Worm (Caenorhabditis elegans) whole organism, L1 larva: ENCODE data around the gene fbxa-154.
A peak's percentile ranks its signal among the peaks of the same experiment; 100 is the strongest.

Experiments used
- C04F5.9 ChIP-seq: sonication (generic microtip); optimal IDR thresholded peaks from 2 replicates; lab custom pipeline; 2016; ENCODE audit warnings: missing genetic modification characterization, missing compliant biosample characterization
- C34B4.2 ChIP-seq: sonication (generic microtip); optimal IDR thresholded peaks from 2 replicates; lab custom pipeline; 2017; ENCODE audit warnings: mild to moderate bottlenecking, missing genetic modification characterization, missing compliant biosample characterization
- F16B12.6 ChIP-seq: fragments of 150-350 bp; optimal IDR thresholded peaks from 2 replicates; lab custom pipeline; 2014; ENCODE audit warnings: missing biosample characterization, missing genetic modification characterization
- Y116A8C.19 ChIP-seq: sonication (generic microtip); optimal IDR thresholded peaks from 2 replicates; lab custom pipeline; 2016; ENCODE audit warnings: missing compliant biosample characterization, missing genetic modification characterization, borderline replicate concordance
- aha-1 ChIP-seq: fragments of 150-350 bp; optimal IDR thresholded peaks from 2 replicates; lab custom pipeline; 2014; ENCODE audit warnings: missing biosample characterization, missing genetic modification characterization
- alr-1 ChIP-seq: fragments of 200-800 bp; sonication (Bioruptor generic); optimal IDR thresholded peaks from 2 replicates; lab custom pipeline; 2018; ENCODE audit warnings: borderline replicate concordance, mild to moderate bottlenecking, missing genetic modification characterization, missing compliant biosample characterization
- aly-2 ChIP-seq: fragments of 150-350 bp; optimal IDR thresholded peaks from 2 replicates; lab custom pipeline; 2014; ENCODE audit warnings: missing biosample characterization, missing genetic modification characterization
- ama-1 ChIP-seq: fragments of 150-350 bp; optimal IDR thresholded peaks from 2 replicates; lab custom pipeline; 2014
- ceh-63 ChIP-seq: fragments of 200-800 bp; sonication (Bioruptor generic); optimal IDR thresholded peaks from 2 replicates; lab custom pipeline; 2018; ENCODE audit warnings: mild to moderate bottlenecking, missing genetic modification characterization, missing compliant biosample characterization
- ceh-8 ChIP-seq: fragments of 200-800 bp; sonication (Bioruptor generic); optimal IDR thresholded peaks from 2 replicates; lab custom pipeline; 2018; ENCODE audit warnings: mild to moderate bottlenecking, missing genetic modification characterization, moderate library complexity, missing compliant biosample characterization
- ceh-82 ChIP-seq, 3 experiments: fragments of 150-350 bp in 1 of 3; sonication (generic microtip) in 2 of 3; optimal IDR thresholded peaks; 2 replicates each; lab custom pipeline; 2014 to 2017; ENCODE audit warnings: missing biosample characterization in 3 of 3, missing genetic modification characterization in 3 of 3
- ceh-88 ChIP-seq: fragments of 200-800 bp; sonication (Bioruptor generic); IDR thresholded peaks from 2 replicates; pipeline ENCODE4 v1.3.6; 2022; ENCODE audit warnings: missing genetic modification characterization, missing compliant biosample characterization
- ces-1 ChIP-seq: fragments of 150-350 bp; optimal IDR thresholded peaks from 2 replicates; lab custom pipeline; 2014; ENCODE audit warnings: missing biosample characterization, missing genetic modification reagents, missing genetic modification characterization
- dpl-1 ChIP-seq, 3 experiments: fragments of 150-350 bp in 2 of 3; sonication (generic microtip) in 1 of 3; optimal IDR thresholded peaks; 2 replicates each; lab custom pipeline; 2014 to 2017; ENCODE audit warnings: missing biosample characterization in 3 of 3, missing genetic modification characterization in 3 of 3, missing genetic modification reagents in 3 of 3
- dsc-1 ChIP-seq: sonication (generic microtip); optimal IDR thresholded peaks from 2 replicates; lab custom pipeline; 2016; ENCODE audit warnings: mild to moderate bottlenecking, missing genetic modification characterization, missing compliant biosample characterization
- efl-1 ChIP-seq, 4 experiments: fragments of 150-350 bp; optimal IDR thresholded peaks in 3 of 4; peaks in 1 of 4; 1 replicate in 1 of 4; 2 replicates in 3 of 4; lab custom pipeline; 2014; ENCODE audit warnings: missing biosample characterization in 2 of 4, missing genetic modification characterization in 2 of 4, missing genetic modification reagents in 2 of 4
- egl-13 ChIP-seq: sonication (generic microtip); optimal IDR thresholded peaks from 2 replicates; lab custom pipeline; 2016; ENCODE audit warnings: missing genotype, missing genetic modification reagents, missing genetic modification characterization, missing compliant biosample characterization
- egl-27 ChIP-seq, 2 experiments: fragments of 150-350 bp in 1 of 2; sonication (generic microtip); optimal IDR thresholded peaks; 3 replicates each; lab custom pipeline; 2017 to 2018; ENCODE audit warnings: missing biosample characterization in 2 of 2, missing genetic modification characterization in 2 of 2, missing genetic modification reagents in 2 of 2
- elt-2 ChIP-seq: sonication (generic microtip); optimal IDR thresholded peaks from 2 replicates; lab custom pipeline; 2016; ENCODE audit warnings: missing genetic modification characterization, mild to moderate bottlenecking, inconsistent platforms, missing compliant biosample characterization, missing genetic modification reagents
- fkh-10 ChIP-seq: sonication (generic microtip); optimal IDR thresholded peaks from 2 replicates; lab custom pipeline; 2017; ENCODE audit warnings: missing biosample characterization, missing genetic modification reagents, missing genetic modification characterization
- fkh-8 ChIP-seq: sonication (generic microtip); optimal IDR thresholded peaks from 2 replicates; lab custom pipeline; 2016; ENCODE audit warnings: mild to moderate bottlenecking, missing genetic modification characterization, missing compliant biosample characterization
- grh-1 ChIP-seq: fragments of 200-800 bp; sonication (Bioruptor generic); IDR thresholded peaks from 2 replicates; pipeline ENCODE4 v1.3.6; 2022; ENCODE audit warnings: missing genetic modification reagents, missing genetic modification characterization, missing compliant biosample characterization
- hlh-17 ChIP-seq: fragments of 200-800 bp; sonication (Bioruptor generic); optimal IDR thresholded peaks from 2 replicates; lab custom pipeline; 2018; ENCODE audit warnings: missing genetic modification characterization, mild to moderate bottlenecking, missing compliant biosample characterization, moderate library complexity, borderline replicate concordance
- irx-1 ChIP-seq: sonication (generic microtip); optimal IDR thresholded peaks from 2 replicates; lab custom pipeline; 2016; ENCODE audit warnings: missing genetic modification characterization, missing compliant biosample characterization
- isw-1 ChIP-seq: fragments of 200-800 bp; sonication (Bioruptor generic); IDR thresholded peaks from 2 replicates; pipeline ENCODE4 v1.3.6; 2022; ENCODE audit warnings: missing genetic modification characterization, missing compliant biosample characterization
- jun-1 ChIP-seq: fragments of 150-350 bp; optimal IDR thresholded peaks from 2 replicates; lab custom pipeline; 2014; ENCODE audit warnings: missing biosample characterization, missing genetic modification reagents, missing genetic modification characterization
- lin-15B ChIP-seq: fragments of 150-350 bp; sonication (generic microtip); optimal IDR thresholded peaks from 3 replicates; lab custom pipeline; 2014; ENCODE audit warnings: missing biosample characterization, missing genetic modification characterization
- mdl-1 ChIP-seq, 2 experiments: fragments of 150-350 bp; optimal IDR thresholded peaks; 2 replicates each; lab custom pipeline; 2014 to 2017; ENCODE audit warnings: missing biosample characterization in 2 of 2, missing genetic modification characterization in 2 of 2, inconsistent platforms in 1 of 2
- mef-2 ChIP-seq: fragments of 150-350 bp; optimal IDR thresholded peaks from 2 replicates; lab custom pipeline; 2014; ENCODE audit warnings: missing biosample characterization, missing genetic modification characterization
- nhr-20 ChIP-seq: sonication (generic microtip); optimal IDR thresholded peaks from 2 replicates; lab custom pipeline; 2016; ENCODE audit warnings: mild to moderate bottlenecking, missing genetic modification characterization, missing compliant biosample characterization
- nhr-28 ChIP-seq: fragments of 150-350 bp; optimal IDR thresholded peaks from 2 replicates; lab custom pipeline; 2014; ENCODE audit warnings: missing biosample characterization, missing genetic modification characterization
- nhr-77 ChIP-seq: fragments of 150-350 bp; optimal IDR thresholded peaks from 2 replicates; lab custom pipeline; 2014; ENCODE audit warnings: missing biosample characterization, missing genetic modification characterization
- nhr-85 ChIP-seq: sonication (generic microtip); peaks from one replicate; lab custom pipeline; 2016; ENCODE audit warnings: missing genetic modification characterization, inconsistent platforms, missing compliant biosample characterization
- nhr-90 ChIP-seq: sonication (generic microtip); optimal IDR thresholded peaks from 2 replicates; lab custom pipeline; 2016; ENCODE audit warnings: mild to moderate bottlenecking, missing genetic modification characterization, missing compliant biosample characterization; ENCODE audit not compliant: poor library complexity
- pag-3 ChIP-seq: sonication (generic microtip); optimal IDR thresholded peaks from 2 replicates; lab custom pipeline; 2017; ENCODE audit warnings: missing genetic modification characterization, mild to moderate bottlenecking, missing compliant biosample characterization, antibody characterized with exemption, borderline replicate concordance; ENCODE audit not compliant: insufficient read depth
- pax-3 ChIP-seq: fragments of 200-800 bp; sonication (Bioruptor generic); optimal IDR thresholded peaks from 2 replicates; lab custom pipeline; 2018; ENCODE audit warnings: mild to moderate bottlenecking, missing genetic modification characterization, moderate library complexity, missing compliant biosample characterization
- rnt-1 ChIP-seq: sonication (generic microtip); optimal IDR thresholded peaks from 2 replicates; lab custom pipeline; 2016; ENCODE audit warnings: mild to moderate bottlenecking, missing genetic modification characterization, moderate library complexity, missing compliant biosample characterization
- skn-1 ChIP-seq: fragments of 150-350 bp; optimal IDR thresholded peaks from 2 replicates; lab custom pipeline; 2014; ENCODE audit warnings: missing biosample characterization, missing genetic modification characterization
- snu-23 ChIP-seq: sonication (generic microtip); optimal IDR thresholded peaks from 2 replicates; lab custom pipeline; 2016; ENCODE audit warnings: missing genetic modification characterization, missing compliant biosample characterization
- sox-4 ChIP-seq: sonication (generic microtip); optimal IDR thresholded peaks from 2 replicates; lab custom pipeline; 2016; ENCODE audit warnings: missing genetic modification characterization, missing compliant biosample characterization
- sptf-1 ChIP-seq: fragments of 150-350 bp; optimal IDR thresholded peaks from 2 replicates; lab custom pipeline; 2014; ENCODE audit warnings: missing biosample characterization, missing genetic modification characterization
- sup-37 ChIP-seq: fragments of 200-800 bp; sonication (Bioruptor generic); optimal IDR thresholded peaks from 2 replicates; lab custom pipeline; 2018; ENCODE audit warnings: mild to moderate bottlenecking, missing genetic modification characterization, missing compliant biosample characterization
- tbx-2 ChIP-seq: sonication (generic microtip); optimal IDR thresholded peaks from 2 replicates; lab custom pipeline; 2016; ENCODE audit warnings: missing genetic modification characterization, missing compliant biosample characterization
- tlp-1 ChIP-seq: fragments of 150-350 bp; optimal IDR thresholded peaks from 2 replicates; lab custom pipeline; 2014; ENCODE audit warnings: missing biosample characterization, missing genetic modification characterization
- unc-130 ChIP-seq: fragments of 150-350 bp; optimal IDR thresholded peaks from 2 replicates; lab custom pipeline; 2017; ENCODE audit warnings: missing biosample characterization, missing genetic modification characterization, inconsistent platforms
- unc-30 ChIP-seq: sonication (generic microtip); optimal IDR thresholded peaks from 2 replicates; lab custom pipeline; 2017; ENCODE audit warnings: missing biosample characterization, missing genetic modification characterization
- unc-62 ChIP-seq: fragments of 150-350 bp; optimal IDR thresholded peaks from 2 replicates; lab custom pipeline; 2014; ENCODE audit warnings: missing biosample characterization, missing genetic modification reagents, missing genetic modification characterization
- vab-15 ChIP-seq: sonication (generic microtip); optimal IDR thresholded peaks from 2 replicates; lab custom pipeline; 2017; ENCODE audit warnings: missing genotype, mild to moderate bottlenecking, missing genetic modification characterization, missing compliant biosample characterization
- xbp-1 ChIP-seq: sonication (generic microtip); optimal IDR thresholded peaks from 2 replicates; lab custom pipeline; 2016; ENCODE audit warnings: missing genetic modification characterization, missing compliant biosample characterization
- zip-4 ChIP-seq: fragments of 200-800 bp; sonication (Bioruptor generic); optimal IDR thresholded peaks from 2 replicates; lab custom pipeline; 2018; ENCODE audit warnings: mild to moderate bottlenecking, missing genetic modification characterization, moderate library complexity, missing compliant biosample characterization
- ztf-4 ChIP-seq: fragments of 150-350 bp; optimal IDR thresholded peaks from 2 replicates; lab custom pipeline; 2014; ENCODE audit warnings: missing biosample characterization, missing genetic modification characterization

Gene fbxa-154

DNA sequence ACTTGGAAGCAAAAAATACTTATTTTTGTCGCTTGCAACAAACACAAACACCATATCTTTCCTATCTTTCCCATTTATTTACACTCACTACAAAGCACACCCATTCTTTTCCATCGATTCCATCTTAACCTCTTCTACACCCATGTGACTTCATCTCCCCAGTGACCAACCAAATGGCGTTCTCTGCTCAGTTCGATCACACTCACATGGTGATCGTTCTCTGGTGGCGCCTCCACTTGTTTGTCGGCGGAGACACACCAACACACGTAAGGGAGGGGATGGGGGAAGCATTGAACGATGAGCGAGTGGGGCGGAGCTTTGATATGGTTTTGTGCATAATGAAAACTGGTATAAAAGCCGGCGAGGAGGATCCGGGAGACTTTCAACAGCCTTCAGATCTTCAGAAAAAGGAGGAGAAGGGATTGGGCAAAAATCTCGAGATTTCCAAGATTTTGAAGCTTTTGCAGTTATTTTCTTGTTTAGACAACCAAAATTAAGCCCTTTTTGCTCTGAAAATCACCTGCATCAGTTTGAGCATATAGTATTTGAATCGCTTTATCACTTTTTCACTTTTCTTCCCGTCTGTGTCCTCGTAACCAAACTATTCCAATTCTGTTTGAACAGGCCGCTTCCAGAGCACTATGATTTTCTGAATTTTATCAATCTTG is 38.3 kb downstream of the fbxa-154 start:
- peak; percentile 53 to 65 for TF ChIP-seq efl-1 (optimal IDR thresholded peaks at IDR 0.05; lab: Kevin White, UChicago)
- TF ChIP-seq efl-1 (GFP tag; optimal IDR thresholded peaks at IDR 0.05 in 1 of 2; lab: Kevin White, UChicago) = peak; percentile 60 to 96
- TF ChIP-seq pax-3 (tag; lab: Kevin White, UChicago) = peak; percentile 7
- peak; percentile 71 for TF ChIP-seq jun-1 (tag; lab: Kevin White, UChicago)
- TF ChIP-seq C34B4.2 (tag; lab: Kevin White, UChicago) = no peak
- no peak for TF ChIP-seq dsc-1 (tag; lab: Kevin White, UChicago)
- peak; percentile 89 for TF ChIP-seq tbx-2 (tag; lab: Kevin White, UChicago)
- no peak for TF ChIP-seq grh-1 (GFP tag; lab: Robert Waterston, UW)
- peak; percentile 53; the same call in 1 of the 2 replicates for TF ChIP-seq ceh-88 (GFP tag; lab: Robert Waterston, UW)
- no peak for TF ChIP-seq aly-2 (tag; lab: Kevin White, UChicago)
- no peak for TF ChIP-seq pag-3 (tag; lab: Kevin White, UChicago)
- TF ChIP-seq mef-2 = peak; percentile 64
- TF ChIP-seq aha-1 (tag; lab: Kevin White, UChicago) = peak; percentile 0
- peak; percentile 86 for TF ChIP-seq elt-2 (tag; lab: Kevin White, UChicago)
- no peak for TF ChIP-seq tlp-1 (tag; lab: Kevin White, UChicago)
- TF ChIP-seq egl-13 (tag; lab: Kevin White, UChicago) = no peak
- peak; percentile 43 for TF ChIP-seq ama-1 (lab: Kevin White, UChicago)
- TF ChIP-seq vab-15 (tag; lab: Kevin White, UChicago) = no peak
- TF ChIP-seq mdl-1 (tag; optimal IDR thresholded peaks at IDR 0.05; lab: Kevin White, UChicago) = peak in 1 of 2 experiments; percentile 99
- TF ChIP-seq nhr-20 (tag; lab: Kevin White, UChicago) = peak; percentile 96
- TF ChIP-seq rnt-1 (tag; lab: Kevin White, UChicago) = peak; percentile 84
- TF ChIP-seq F16B12.6 (tag; lab: Kevin White, UChicago) = no peak
- peak; percentile 67 for TF ChIP-seq sox-4 (tag; lab: Kevin White, UChicago)
- no peak for TF ChIP-seq isw-1 (GFP tag; lab: Robert Waterston, UW)
- TF ChIP-seq unc-30 (tag; lab: Kevin White, UChicago) = no peak
- TF ChIP-seq sup-37 (GFP tag; lab: Kevin White, UChicago) = peak; percentile 53
- peak; percentile 99 for TF ChIP-seq unc-130 (tag; lab: Kevin White, UChicago)
- TF ChIP-seq nhr-77 (tag; lab: Kevin White, UChicago) = peak; percentile 17
- no peak for TF ChIP-seq fkh-10 (GFP tag; lab: Kevin White, UChicago)
- no peak for TF ChIP-seq lin-15B (tag; lab: Kevin White, UChicago)
- no peak for TF ChIP-seq zip-4 (GFP tag; lab: Kevin White, UChicago)
- no peak for TF ChIP-seq nhr-28 (tag; lab: Kevin White, UChicago)
- TF ChIP-seq dpl-1 (GFP tag; optimal IDR thresholded peaks at IDR 0.05; lab: Kevin White, UChicago) = peak; percentile 50 to 72 (median 66)
- TF ChIP-seq hlh-17 (GFP tag; lab: Kevin White, UChicago) = no peak
- no peak for TF ChIP-seq ces-1 (GFP tag; lab: Kevin White, UChicago)
- TF ChIP-seq ztf-4 (tag; lab: Kevin White, UChicago) = peak; percentile 73
- TF ChIP-seq ceh-63 (GFP tag; lab: Kevin White, UChicago) = no peak
- TF ChIP-seq ceh-8 (GFP tag; lab: Kevin White, UChicago) = no peak
- peak in 1 of 3 experiments; percentile 44 for TF ChIP-seq ceh-82 (tag; optimal IDR thresholded peaks at IDR 0.05; lab: Kevin White, UChicago)
- TF ChIP-seq alr-1 (tag; lab: Kevin White, UChicago) = no peak
- TF ChIP-seq egl-27 (tag; optimal IDR thresholded peaks at IDR 0.05; lab: Kevin White, UChicago) = no peak
- peak; percentile 92 for TF ChIP-seq snu-23 (GFP tag; lab: Kevin White, UChicago)
- peak; percentile 39 for TF ChIP-seq fkh-8 (tag; lab: Kevin White, UChicago)
- TF ChIP-seq unc-62 (GFP tag; lab: Kevin White, UChicago) = no peak
- TF ChIP-seq xbp-1 (tag; lab: Kevin White, UChicago) = peak; percentile 54
- TF ChIP-seq irx-1 (tag; lab: Kevin White, UChicago) = peak; percentile 52
- TF ChIP-seq skn-1 (tag; lab: Kevin White, UChicago) = peak; percentile 53
- peak; percentile 89 for TF ChIP-seq nhr-85 (tag; lab: Kevin White, UChicago)
- peak; percentile 82 for TF ChIP-seq nhr-90 (tag; lab: Kevin White, UChicago)
- no peak for TF ChIP-seq sptf-1 (tag; lab: Kevin White, UChicago)
- TF ChIP-seq Y116A8C.19 (tag; lab: Kevin White, UChicago) = no peak
- peak; percentile 43 for TF ChIP-seq C04F5.9 (tag; lab: Kevin White, UChicago)
